Worm (Caenorhabditis elegans): ENCODE data around the gene deg-3.
"Not testable (repeated sequence)": the region's sequence is repeated elsewhere in the genome, so short reads cannot be mapped to it uniquely, and the experiment has no call there.

The deg-3 gene

ce11 chrV:11398616-11399015 lies 16.3 kb downstream of the deg-3 start, which contains the start of gene nas-17:
Gene nas-17, plus strand, starts transcription at chrV:11398916.
- TF ChIP-seq aptf-2 (GFP tag; conservative IDR thresholded peaks at IDR 0.05) (no peak), akir-1 (GFP tag; optimal IDR thresholded peaks at IDR 0.05) (no peak), mel-28 (tag; optimal IDR thresholded peaks at IDR 0.05; ENCODE audit: borderline replicate concordance) (no peak), nfyb-1 (GFP tag; IDR thresholded peaks at IDR 0.05) (no peak), ama-1 (optimal IDR thresholded peaks at IDR 0.05) (no peak), ama-1 (GFP tag; optimal IDR thresholded peaks at IDR 0.05) (no peak), hmg-1.2 (GFP tag; IDR thresholded peaks at IDR 0.05) (no peak), lag-1 (GFP tag; IDR thresholded peaks at IDR 0.05) (no peak), F33H1.4 (GFP tag; IDR thresholded peaks at IDR 0.05) (no peak), Y67H2A.10 (GFP tag; conservative IDR thresholded peaks at IDR 0.05) (no peak), zfh-2 (GFP tag; conservative IDR thresholded peaks at IDR 0.05) (no peak), ztf-6 (GFP tag; IDR thresholded peaks at IDR 0.05) (no peak)

DNA sequence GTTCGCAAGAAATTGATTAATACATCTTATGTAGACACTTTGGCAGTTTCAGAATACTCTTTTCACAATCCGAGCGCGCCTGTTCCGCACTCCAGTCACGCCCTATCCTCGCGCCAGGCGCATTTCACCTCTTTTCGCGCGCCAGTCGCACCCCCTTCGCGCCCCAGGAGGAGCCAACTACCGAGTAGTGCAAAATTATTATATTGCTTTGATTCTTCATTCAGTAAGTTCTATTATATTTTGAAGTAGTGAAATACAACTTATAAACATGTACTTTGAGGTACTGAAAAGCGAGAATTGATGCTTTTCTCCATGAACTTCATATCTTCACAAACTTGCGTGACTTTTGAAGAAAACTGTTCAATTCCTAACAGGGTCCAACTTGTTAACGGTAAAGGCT lies 18.8 kb downstream of the deg-3 start, which contains the start of gene nas-18:
nas-18 (plus strand) TSS at position 301 of the 400 bp plus-strand sequence.
- TF ChIP-seq nhr-179 (tag; optimal IDR thresholded peaks at IDR 0.05); lir-1 (GFP tag; conservative IDR thresholded peaks at IDR 0.05); F55B11.4 (tag; optimal IDR thresholded peaks at IDR 0.05; ENCODE audit: borderline replicate concordance, insufficient read depth): not testable (repeated sequence)

- TF ChIP-seq lsy-27 (tag; optimal IDR thresholded peaks at IDR 0.05; ENCODE audit: borderline replicate concordance, insufficient read depth); snpc-1.3 (tag; optimal IDR thresholded peaks at IDR 0.05; ENCODE audit: insufficient read depth); xnd-1 (tag; optimal IDR thresholded peaks at IDR 0.05): not testable (repeated sequence)
Observed at ce11 chrV:11395024-11395423, 19.9 kb downstream of the deg-3 start, which contains the start of gene K03B8.4. Gene K03B8.4, minus strand, starts transcription at chrV:11395124.

DNA sequence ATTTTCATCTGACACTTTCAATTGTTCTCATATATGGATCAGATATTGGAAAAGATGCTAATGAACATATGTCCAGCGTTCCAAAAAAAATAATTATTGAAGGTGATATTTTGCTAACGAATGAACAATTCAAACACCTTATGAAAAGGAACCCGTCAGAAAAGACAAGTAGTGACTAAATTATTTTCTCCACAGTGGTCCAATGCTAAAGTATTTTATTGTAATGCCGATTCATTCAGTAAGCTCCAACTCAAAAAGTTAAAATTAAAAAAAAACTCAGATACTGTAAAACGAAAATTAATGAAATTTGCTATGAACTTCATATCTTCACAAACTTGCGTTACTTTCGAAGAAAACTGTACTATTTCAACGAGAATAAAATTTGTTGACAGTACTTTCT lies 22.9 kb downstream of the deg-3 start, which contains the start of gene nas-16:
nas-16 (plus strand) TSS at position 301 of the 400 bp plus-strand sequence.
- TF ChIP-seq akir-1 (GFP tag; optimal IDR thresholded peaks at IDR 0.05) (no peak), attf-5 (GFP tag; optimal IDR thresholded peaks at IDR 0.05) (no peak), egrh-3 (GFP tag; IDR thresholded peaks at IDR 0.05) (no peak), bed-1 (GFP tag; IDR thresholded peaks at IDR 0.05) (no peak), atf-7 (tag; optimal IDR thresholded peaks at IDR 0.05) (no peak), mel-28 (tag; optimal IDR thresholded peaks at IDR 0.05; ENCODE audit: borderline replicate concordance) (no peak), Y79H2A.3 (GFP tag; conservative IDR thresholded peaks at IDR 0.05) (no peak), ceh-27 (GFP tag; optimal IDR thresholded peaks at IDR 0.05) (no peak), C06A6.2 (GFP tag; conservative IDR thresholded peaks at IDR 0.05) (no peak), ztf-22 (GFP tag; optimal IDR thresholded peaks at IDR 0.05) (no peak), tbx-9 (tag; optimal IDR thresholded peaks at IDR 0.05; ENCODE audit: borderline replicate concordance) (no peak), K11D2.4 (GFP tag; IDR thresholded peaks at IDR 0.05) (no peak), ztf-26 (tag; optimal IDR thresholded peaks at IDR 0.05) (no peak), cebp-1 (GFP tag; IDR thresholded peaks at IDR 0.05) (no peak), cebp-1 (tag; optimal IDR thresholded peaks at IDR 0.05) (no peak), Y56A3A.18 (GFP tag; IDR thresholded peaks at IDR 0.05) (no peak), F39B2.1 (GFP tag; IDR thresholded peaks at IDR 0.05) (no peak), nhr-27 (tag; optimal IDR thresholded peaks at IDR 0.05) (no peak), nfyb-1 (GFP tag; IDR thresholded peaks at IDR 0.05) (no peak), egl-18 (GFP tag; IDR thresholded peaks at IDR 0.05) (no peak), attf-6 (GFP tag; IDR thresholded peaks at IDR 0.05) (no peak)
